Fruit fly (Drosophila melanogaster): Measurements from ENCODE around the gene CG31777.

DNA sequence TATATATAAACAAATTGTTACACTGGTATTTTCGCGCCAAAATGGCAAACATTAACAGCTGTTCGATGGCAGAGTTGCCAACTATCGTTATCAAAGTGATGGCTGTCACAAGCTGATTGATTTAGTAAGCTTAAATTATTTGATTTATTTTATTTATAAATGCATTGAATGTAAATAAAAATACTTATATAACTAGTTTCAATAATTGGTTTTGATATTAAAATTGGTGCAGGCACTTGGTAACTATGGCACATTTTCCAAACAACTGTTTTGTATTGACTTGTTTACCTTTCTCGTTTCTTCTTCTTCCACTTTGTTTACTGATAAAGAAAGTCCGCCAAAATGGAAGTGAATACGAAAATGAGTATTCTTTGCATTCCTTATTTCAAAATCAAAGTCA is 4.8 kb upstream of the CG31777 start, which contains the start of gene cutlet:
- no peak for TF ChIP-seq sv (GFP tag; optimal IDR thresholded peaks at IDR 0.05)
- TF ChIP-seq ey (GFP tag; optimal IDR thresholded peaks at IDR 0.05) = no peak
- TF ChIP-seq usp (GFP tag; optimal IDR thresholded peaks at IDR 0.05) = no peak

All from whole organism, wandering third instar larva.